Fruit fly (Drosophila melanogaster) whole organism, pupa: Measurements from ENCODE around the gene CG43072.

ENCODE experiments used
- CG10348 ChIP-seq: fragments of 200-800 bp; sonication (Bioruptor generic); IDR thresholded peaks from 2 replicates; pipeline ENCODE4 v1.3.6; 2022; ENCODE audit warnings: missing biosample characterization, missing genetic modification characterization
- CG12605 ChIP-seq: fragments of 200-800 bp; sonication (Bioruptor generic); IDR thresholded peaks from 2 replicates; pipeline ENCODE4 v1.3.6; 2022; ENCODE audit warnings: missing biosample characterization, missing genetic modification characterization
- CG13204 ChIP-seq: fragments of 200-800 bp; sonication (Bioruptor generic); optimal IDR thresholded peaks from 2 replicates; lab custom pipeline; 2018; ENCODE audit warnings: missing biosample characterization, mild to moderate bottlenecking, missing genetic modification characterization, moderate library complexity
- CG14655 ChIP-seq: fragments of 200-800 bp; sonication (Bioruptor generic); optimal IDR thresholded peaks from 3 replicates; lab custom pipeline; 2017; ENCODE audit warnings: mild to moderate bottlenecking, missing biosample characterization, missing genetic modification reagents, missing genetic modification characterization
- CG15710 ChIP-seq: fragments of 200-800 bp; sonication (Bioruptor generic); optimal IDR thresholded peaks from 2 replicates; lab custom pipeline; 2018; ENCODE audit warnings: missing biosample characterization, mild to moderate bottlenecking, missing genetic modification characterization, moderate library complexity
- CG17806 ChIP-seq: fragments of 200-800 bp; sonication (Bioruptor generic); optimal IDR thresholded peaks from 2 replicates; lab custom pipeline; 2018; ENCODE audit warnings: missing biosample characterization, mild to moderate bottlenecking, missing genetic modification characterization, moderate library complexity
- CG32121 ChIP-seq: fragments of 200-800 bp; sonication (Bioruptor generic); IDR thresholded peaks from 2 replicates; pipeline ENCODE4 v1.3.6; 2022; ENCODE audit warnings: missing biosample characterization, missing genetic modification characterization
- CG34367 ChIP-seq: fragments of 200-800 bp; sonication (Bioruptor generic); optimal IDR thresholded peaks from 2 replicates; lab custom pipeline; 2018; ENCODE audit warnings: missing biosample characterization, mild to moderate bottlenecking, missing genetic modification characterization
- CG4496 ChIP-seq: fragments of 200-800 bp; sonication (Bioruptor generic); IDR thresholded peaks from 3 replicates; pipeline ENCODE4 v1.3.6; 2022; ENCODE audit warnings: missing biosample characterization, missing genetic modification characterization
- CG8159 ChIP-seq: fragments of 200-800 bp; sonication (Bioruptor generic); optimal IDR thresholded peaks from 3 replicates; lab custom pipeline; 2018; ENCODE audit warnings: missing biosample characterization, mild to moderate bottlenecking, missing genetic modification characterization, moderate library complexity
- CG8301 ChIP-seq: fragments of 200-800 bp; sonication (Bioruptor generic); optimal IDR thresholded peaks from 2 replicates; lab custom pipeline; 2018; ENCODE audit warnings: missing biosample characterization, mild to moderate bottlenecking, missing genetic modification characterization
- CG9948 ChIP-seq: fragments of 200-800 bp; sonication (Bioruptor generic); optimal IDR thresholded peaks from 2 replicates; lab custom pipeline; 2018; ENCODE audit warnings: missing biosample characterization, mild to moderate bottlenecking, missing genetic modification characterization, moderate library complexity
- D1 ChIP-seq: fragments of 200-800 bp; sonication (Bioruptor generic); optimal IDR thresholded peaks from 2 replicates; lab custom pipeline; 2018; ENCODE audit warnings: missing biosample characterization, mild to moderate bottlenecking, missing genetic modification characterization, moderate library complexity
- EcR ChIP-seq: fragments of 200-800 bp; sonication (Bioruptor generic); optimal IDR thresholded peaks from 3 replicates; lab custom pipeline; 2019; ENCODE audit warnings: missing biosample characterization, missing genetic modification characterization, mild to moderate bottlenecking, moderate library complexity, missing genetic modification reagents
- Ets98B ChIP-seq: fragments of 200-800 bp; sonication (Bioruptor generic); IDR thresholded peaks from 2 replicates; pipeline ENCODE4 v1.3.6; 2022; ENCODE audit warnings: missing biosample characterization, missing genetic modification characterization
- Pif1A ChIP-seq: fragments of 200-800 bp; sonication (Bioruptor generic); optimal IDR thresholded peaks from 3 replicates; lab custom pipeline; 2016; ENCODE audit warnings: missing biosample characterization, missing genetic modification characterization
- Pif1B ChIP-seq: fragments of 200-800 bp; sonication (Bioruptor generic); optimal IDR thresholded peaks from 3 replicates; lab custom pipeline; 2016; ENCODE audit warnings: missing biosample characterization, missing genetic modification characterization
- Snoo ChIP-seq: fragments of 200-800 bp; sonication (Bioruptor generic); optimal IDR thresholded peaks from 3 replicates; lab custom pipeline; 2017; ENCODE audit warnings: missing biosample characterization, mild to moderate bottlenecking, missing genetic modification characterization, inconsistent platforms
- fd96Ca ChIP-seq: fragments of 200-800 bp; sonication (Bioruptor generic); IDR thresholded peaks from 3 replicates; pipeline ENCODE4 v1.3.6; 2022; ENCODE audit warnings: missing biosample characterization, missing genetic modification characterization
- gl ChIP-seq: fragments of 200-800 bp; sonication (Bioruptor generic); optimal IDR thresholded peaks from 2 replicates; lab custom pipeline; 2018; ENCODE audit warnings: missing biosample characterization, mild to moderate bottlenecking, missing genetic modification characterization
- rn ChIP-seq: fragments of 200-800 bp; sonication (Bioruptor generic); IDR thresholded peaks from 2 replicates; pipeline ENCODE4 v1.3.6; 2022; ENCODE audit warnings: missing biosample characterization, missing genetic modification characterization

CG43072 gene

dm6 chr3L:21106883-21107282, 41.2 kb downstream of the CG43072 start:
- TF ChIP-seq rn (GFP tag; lab: Robert Waterston, UW), result 0 out of 2 replicates have a peak, but pooled peaks have one; percentile 4
- peak; percentile 22; the same call in 1 of the 3 replicates for TF ChIP-seq CG4496
- TF ChIP-seq CG34367 (tag; lab: Kevin White, UChicago), result no peak
- TF ChIP-seq CG32121 (GFP tag; lab: Robert Waterston, UW), result no peak
- no peak for TF ChIP-seq CG13204
- TF ChIP-seq CG17806 (tag; lab: Kevin White, UChicago), result no peak
- no peak for TF ChIP-seq Ets98B (GFP tag; lab: Robert Waterston, UW)
- no peak for TF ChIP-seq EcR (GFP tag; lab: Kevin White, UChicago)
- no peak for TF ChIP-seq CG10348
- TF ChIP-seq CG15710 (tag; lab: Kevin White, UChicago), result no peak
- no peak for TF ChIP-seq D1 (tag; lab: Kevin White, UChicago)
- peak; percentile 19 for TF ChIP-seq CG8301 (tag; lab: Kevin White, UChicago)
- peak; percentile 11 for TF ChIP-seq Pif1A
- no peak for TF ChIP-seq fd96Ca (GFP tag; lab: Robert Waterston, UW)
- no peak for TF ChIP-seq gl
- TF ChIP-seq CG14655 (GFP tag; lab: Kevin White, UChicago), result no peak
- no peak for TF ChIP-seq Pif1B (GFP tag; lab: Kevin White, UChicago)
- TF ChIP-seq CG12605, result no peak
- no peak for TF ChIP-seq CG9948 (tag; lab: Kevin White, UChicago)
- no peak for TF ChIP-seq Snoo (tag; lab: Kevin White, UChicago)
- no peak for TF ChIP-seq CG8159 (tag; lab: Kevin White, UChicago)

- TF ChIP-seq Snoo (tag; lab: Kevin White, UChicago), result peak; percentile 32
- TF ChIP-seq CG8301 (tag; lab: Kevin White, UChicago), result peak; percentile 13
- peak; percentile 33 for TF ChIP-seq CG9948 (tag; lab: Kevin White, UChicago)
- TF ChIP-seq CG14655 (GFP tag; lab: Kevin White, UChicago), result peak; percentile 62
- no peak for TF ChIP-seq CG12605
- TF ChIP-seq CG8159 (tag; lab: Kevin White, UChicago), result peak; percentile 31
- TF ChIP-seq Pif1B (GFP tag; lab: Kevin White, UChicago), result peak; percentile 1
- no peak for TF ChIP-seq EcR (GFP tag; lab: Kevin White, UChicago)
- no peak for TF ChIP-seq CG15710 (tag; lab: Kevin White, UChicago)
- no peak for TF ChIP-seq gl
Measured at dm6 chr3L:21108454-21108853, 42.8 kb downstream of the CG43072 start.

dm6 chr3L:21113061-21113460, 47.4 kb downstream of the CG43072 start:
- no peak for TF ChIP-seq CG12605
- no peak for TF ChIP-seq CG34367 (tag; lab: Kevin White, UChicago)
- TF ChIP-seq CG32121 (GFP tag; lab: Robert Waterston, UW), result peak; percentile 31; the same call in 1 of the 2 replicates
- no peak for TF ChIP-seq Ets98B (GFP tag; lab: Robert Waterston, UW)
- peak; percentile 3 for TF ChIP-seq CG14655 (GFP tag; lab: Kevin White, UChicago)
- no peak for TF ChIP-seq CG15710 (tag; lab: Kevin White, UChicago)
- peak; percentile 32 for TF ChIP-seq CG8301 (tag; lab: Kevin White, UChicago)
- TF ChIP-seq CG4496, result no peak
- no peak for TF ChIP-seq gl
